Fruit fly (Drosophila melanogaster) whole organism, embryonic: ENCODE measurements around the gene Prx2.

ENCODE experiments used
- Antp ChIP-seq: fragments of 200-800 bp; sonication (Bioruptor generic); optimal IDR thresholded peaks from 3 replicates; lab custom pipeline; 2016; ENCODE audit warnings: missing biosample characterization, missing genetic modification characterization
- Asciz ChIP-seq: fragments of 200-800 bp; sonication (Bioruptor generic); optimal IDR thresholded peaks from 2 replicates; lab custom pipeline; 2017; ENCODE audit warnings: missing biosample characterization, mild to moderate bottlenecking, missing genetic modification characterization, missing genetic modification reagents
- CG10543 ChIP-seq: fragments of 200-800 bp; sonication (Bioruptor generic); optimal IDR thresholded peaks from 3 replicates; lab custom pipeline; 2017; ENCODE audit warnings: missing biosample characterization, mild to moderate bottlenecking, missing genetic modification characterization, moderate library complexity
- CG11398 ChIP-seq: fragments of 200-800 bp; sonication (Bioruptor generic); optimal IDR thresholded peaks from 2 replicates; lab custom pipeline; 2016; ENCODE audit warnings: missing biosample characterization, missing genetic modification characterization
- CG11695 ChIP-seq: fragments of 200-800 bp; sonication (Bioruptor generic); IDR thresholded peaks from 3 replicates; pipeline ENCODE4 v1.3.6; 2022; ENCODE audit warnings: missing biosample characterization, missing genetic modification characterization
- CG14014 ChIP-seq: fragments of 200-800 bp; sonication (Bioruptor generic); IDR thresholded peaks from 2 replicates; pipeline ENCODE4 v1.3.6; 2022; ENCODE audit warnings: missing biosample characterization, missing genetic modification characterization
- CG1647 ChIP-seq: fragments of 200-800 bp; sonication (Bioruptor generic); optimal IDR thresholded peaks from 3 replicates; lab custom pipeline; 2016; ENCODE audit warnings: missing biosample characterization, missing genetic modification characterization
- CG16863 ChIP-seq: fragments of 200-800 bp; sonication (Bioruptor generic); optimal IDR thresholded peaks from 3 replicates; lab custom pipeline; 2016; ENCODE audit warnings: missing biosample characterization, missing genetic modification characterization
- CG17385 ChIP-seq: fragments of 200-800 bp; sonication (Bioruptor generic); optimal IDR thresholded peaks from 3 replicates; lab custom pipeline; 2018; ENCODE audit warnings: missing biosample characterization, mild to moderate bottlenecking, missing genetic modification characterization
- CG17802 ChIP-seq: fragments of 200-800 bp; sonication (Bioruptor generic); optimal IDR thresholded peaks from 2 replicates; lab custom pipeline; 2018; ENCODE audit warnings: missing biosample characterization, mild to moderate bottlenecking, missing genetic modification characterization, moderate library complexity
- CG30431 ChIP-seq: fragments of 200-800 bp; sonication (Bioruptor generic); optimal IDR thresholded peaks from 2 replicates; lab custom pipeline; 2017; ENCODE audit warnings: missing biosample characterization, missing genetic modification characterization
- CG34376 ChIP-seq: fragments of 200-800 bp; sonication (Bioruptor generic); optimal IDR thresholded peaks from 2 replicates; lab custom pipeline; 2018; ENCODE audit warnings: missing biosample characterization, mild to moderate bottlenecking, missing genetic modification characterization
- CG5180 ChIP-seq: fragments of 200-800 bp; sonication (Bioruptor generic); optimal IDR thresholded peaks from 3 replicates; lab custom pipeline; 2017; ENCODE audit warnings: missing biosample characterization, missing genetic modification characterization, mild to moderate bottlenecking, moderate library complexity, missing genetic modification reagents
- CG6689 ChIP-seq: fragments of 200-800 bp; sonication (Bioruptor generic); IDR thresholded peaks from 2 replicates; pipeline ENCODE4 v1.3.6; 2022; ENCODE audit warnings: missing biosample characterization, missing genetic modification characterization
- CG7745 ChIP-seq: fragments of 200-800 bp; sonication (Bioruptor generic); optimal IDR thresholded peaks from 2 replicates; lab custom pipeline; 2018; ENCODE audit warnings: missing biosample characterization, mild to moderate bottlenecking, missing genetic modification characterization, moderate library complexity
- CG8281 ChIP-seq: fragments of 200-800 bp; sonication (Bioruptor generic); optimal IDR thresholded peaks from 2 replicates; lab custom pipeline; 2018; ENCODE audit warnings: missing biosample characterization, mild to moderate bottlenecking, missing genetic modification characterization, moderate library complexity
- CG8765 ChIP-seq: fragments of 200-800 bp; sonication (Bioruptor generic); IDR thresholded peaks from 2 replicates; pipeline ENCODE4 v1.3.6; 2022; ENCODE audit warnings: missing biosample characterization, missing genetic modification characterization
- CG9609 ChIP-seq: fragments of 200-800 bp; sonication (Bioruptor generic); optimal IDR thresholded peaks from 3 replicates; lab custom pipeline; 2016; ENCODE audit warnings: missing biosample characterization, missing genetic modification characterization
- CrebB ChIP-seq: fragments of 200-800 bp; sonication (Bioruptor generic); optimal IDR thresholded peaks from 3 replicates; lab custom pipeline; 2018; ENCODE audit warnings: missing biosample characterization, mild to moderate bottlenecking, missing genetic modification characterization
- Dip3 ChIP-seq: fragments of 200-800 bp; sonication (Bioruptor generic); optimal IDR thresholded peaks from 3 replicates; lab custom pipeline; 2016; ENCODE audit warnings: missing biosample characterization, missing genetic modification characterization
- ERR ChIP-seq: fragments of 200-800 bp; sonication (Bioruptor generic); optimal IDR thresholded peaks from 2 replicates; lab custom pipeline; 2016; ENCODE audit warnings: missing biosample characterization, missing genetic modification characterization
- Eip74EF ChIP-seq, 2 experiments: fragments of 200-800 bp in 1 of 2; fragments of >200 bp in 1 of 2; sonication (Bioruptor generic) in 1 of 2; optimal IDR thresholded peaks; 2 replicates each; lab custom pipeline; 2017 to 2019; ENCODE audit warnings: missing biosample characterization in 2 of 2, missing genetic modification characterization in 2 of 2, mild to moderate bottlenecking in 1 of 2, moderate library complexity in 1 of 2
- Elba2 ChIP-seq: fragments of 200-800 bp; sonication (Bioruptor generic); optimal IDR thresholded peaks from 3 replicates; lab custom pipeline; 2016; ENCODE audit warnings: missing biosample characterization, missing genetic modification characterization
- HHEX ChIP-seq: fragments of 200-800 bp; sonication (Bioruptor generic); optimal IDR thresholded peaks from 3 replicates; lab custom pipeline; 2017; ENCODE audit warnings: missing biosample characterization, mild to moderate bottlenecking, missing genetic modification characterization, missing genetic modification reagents
- HLH3B ChIP-seq: fragments of 200-800 bp; sonication (Bioruptor generic); IDR thresholded peaks from 2 replicates; pipeline ENCODE4 v1.3.6; 2022; ENCODE audit warnings: missing biosample characterization, missing genetic modification characterization
- HLH4C ChIP-seq: fragments of 200-800 bp; sonication (Bioruptor generic); IDR thresholded peaks from 3 replicates; pipeline ENCODE4 v1.3.6; 2022; ENCODE audit warnings: missing biosample characterization, missing genetic modification characterization; ENCODE audit not compliant: partially characterized antibody
- Hr3 ChIP-seq: fragments of 200-800 bp; sonication (Bioruptor generic); optimal IDR thresholded peaks from 3 replicates; lab custom pipeline; 2016; ENCODE audit warnings: missing biosample characterization, missing genetic modification characterization
- MTF-1 ChIP-seq: fragments of 200-800 bp; sonication (Bioruptor generic); optimal IDR thresholded peaks from 2 replicates; lab custom pipeline; 2018; ENCODE audit warnings: missing biosample characterization, mild to moderate bottlenecking, missing genetic modification characterization, borderline replicate concordance
- Mes4 ChIP-seq: fragments of 200-800 bp; sonication (Bioruptor generic); optimal IDR thresholded peaks from 2 replicates; lab custom pipeline; 2016; ENCODE audit warnings: missing biosample characterization, missing genetic modification characterization
- Nf-YB ChIP-seq: fragments of 200-800 bp; sonication (Bioruptor generic); optimal IDR thresholded peaks from 3 replicates; lab custom pipeline; 2019; ENCODE audit warnings: missing biosample characterization, mild to moderate bottlenecking, missing genetic modification characterization, moderate library complexity
- Scr ChIP-seq: fragments of 200-800 bp; sonication (Bioruptor generic); IDR thresholded peaks from 2 replicates; pipeline ENCODE4 v1.3.6; 2022; ENCODE audit warnings: missing biosample characterization, missing genetic modification characterization; ENCODE audit not compliant: partially characterized antibody
- Sox102F ChIP-seq: fragments of 200-800 bp; sonication (Bioruptor generic); optimal IDR thresholded peaks from 2 replicates; lab custom pipeline; 2018; ENCODE audit warnings: missing biosample characterization, mild to moderate bottlenecking, missing genetic modification characterization, moderate library complexity
- Sry-β ChIP-seq: fragments of 200-800 bp; sonication (Bioruptor generic); optimal IDR thresholded peaks from 2 replicates; lab custom pipeline; 2018; ENCODE audit warnings: missing biosample characterization, mild to moderate bottlenecking, missing genetic modification characterization, moderate library complexity
- Sry-δ ChIP-seq: fragments of 200-800 bp; sonication (Bioruptor generic); optimal IDR thresholded peaks from 2 replicates; lab custom pipeline; 2016; ENCODE audit warnings: missing biosample characterization, missing genetic modification characterization
- Trl ChIP-seq, 3 experiments: fragments of >200 bp in 2 of 3; fragments of 200-800 bp in 1 of 3; sonication (Bioruptor generic) in 1 of 3; optimal IDR thresholded peaks; 2 replicates in 1 of 3; 3 replicates in 2 of 3; lab custom pipeline; 2016 to 2017; ENCODE audit warnings: missing biosample characterization in 1 of 3, missing genetic modification characterization in 1 of 3
- Usf ChIP-seq: fragments of 200-800 bp; sonication (Bioruptor generic); optimal IDR thresholded peaks from 2 replicates; lab custom pipeline; 2017; ENCODE audit warnings: missing genotype, missing biosample characterization, missing genetic modification characterization
- Xbp1 ChIP-seq: fragments of 200-800 bp; sonication (Bioruptor generic); optimal IDR thresholded peaks from 3 replicates; lab custom pipeline; 2016; ENCODE audit warnings: missing biosample characterization, mild to moderate bottlenecking, missing genetic modification characterization
- Xrp1 ChIP-seq: fragments of 200-800 bp; sonication (Bioruptor generic); IDR thresholded peaks from 2 replicates; pipeline ENCODE4 v1.3.6; 2022; ENCODE audit warnings: missing biosample characterization, missing genetic modification characterization
- ap ChIP-seq: fragments of 200-800 bp; sonication (Bioruptor generic); IDR thresholded peaks from 2 replicates; pipeline ENCODE4 v1.3.6; 2022; ENCODE audit warnings: missing biosample characterization, missing genetic modification characterization
- cg ChIP-seq: fragments of 200-800 bp; sonication (Bioruptor generic); optimal IDR thresholded peaks from 3 replicates; lab custom pipeline; 2019; ENCODE audit warnings: missing biosample characterization, mild to moderate bottlenecking, missing genetic modification characterization, moderate library complexity
- dpn ChIP-seq, 2 experiments: fragments of 200-800 bp; sonication (Bioruptor generic); optimal IDR thresholded peaks; 3 replicates each; lab custom pipeline; 2016; ENCODE audit warnings: missing biosample characterization in 2 of 2, missing genetic modification characterization in 2 of 2
- hb ChIP-seq: fragments of 200-800 bp; sonication (Bioruptor generic); IDR thresholded peaks from 3 replicates; pipeline ENCODE4 v1.3.6; 2022; ENCODE audit warnings: missing biosample characterization, missing genetic modification characterization; ENCODE audit not compliant: partially characterized antibody
- hth ChIP-seq: fragments of >200 bp; optimal IDR thresholded peaks from 2 replicates; lab custom pipeline; 2017; ENCODE audit warnings: inconsistent platforms
- kah ChIP-seq: fragments of 200-800 bp; sonication (Bioruptor generic); optimal IDR thresholded peaks from 2 replicates; lab custom pipeline; 2018; ENCODE audit warnings: missing biosample characterization, mild to moderate bottlenecking, missing genetic modification characterization
- maf-S ChIP-seq: fragments of 200-800 bp; sonication (Bioruptor generic); optimal IDR thresholded peaks from 2 replicates; lab custom pipeline; 2016; ENCODE audit warnings: missing biosample characterization, missing genetic modification characterization
- nmo ChIP-seq: fragments of 200-800 bp; sonication (Bioruptor generic); optimal IDR thresholded peaks from 2 replicates; lab custom pipeline; 2018; ENCODE audit warnings: missing biosample characterization, mild to moderate bottlenecking, missing genetic modification characterization, moderate library complexity
- rib ChIP-seq: fragments of 200-800 bp; sonication (Bioruptor generic); IDR thresholded peaks from 2 replicates; pipeline ENCODE4 v1.3.6; 2022; ENCODE audit warnings: missing biosample characterization, missing genetic modification characterization
- stwl ChIP-seq: fragments of 200-800 bp; sonication (Bioruptor generic); optimal IDR thresholded peaks from 3 replicates; lab custom pipeline; 2018; ENCODE audit warnings: missing biosample characterization, mild to moderate bottlenecking, missing genetic modification characterization, moderate library complexity
- trh ChIP-seq: fragments of 200-800 bp; sonication (Bioruptor generic); optimal IDR thresholded peaks from 2 replicates; lab custom pipeline; 2016; ENCODE audit warnings: missing biosample characterization, missing genetic modification characterization
- tx ChIP-seq: fragments of 200-800 bp; sonication (Bioruptor generic); optimal IDR thresholded peaks from 2 replicates; lab custom pipeline; 2016; ENCODE audit warnings: missing biosample characterization, missing genetic modification characterization

Prx2 gene

DNA sequence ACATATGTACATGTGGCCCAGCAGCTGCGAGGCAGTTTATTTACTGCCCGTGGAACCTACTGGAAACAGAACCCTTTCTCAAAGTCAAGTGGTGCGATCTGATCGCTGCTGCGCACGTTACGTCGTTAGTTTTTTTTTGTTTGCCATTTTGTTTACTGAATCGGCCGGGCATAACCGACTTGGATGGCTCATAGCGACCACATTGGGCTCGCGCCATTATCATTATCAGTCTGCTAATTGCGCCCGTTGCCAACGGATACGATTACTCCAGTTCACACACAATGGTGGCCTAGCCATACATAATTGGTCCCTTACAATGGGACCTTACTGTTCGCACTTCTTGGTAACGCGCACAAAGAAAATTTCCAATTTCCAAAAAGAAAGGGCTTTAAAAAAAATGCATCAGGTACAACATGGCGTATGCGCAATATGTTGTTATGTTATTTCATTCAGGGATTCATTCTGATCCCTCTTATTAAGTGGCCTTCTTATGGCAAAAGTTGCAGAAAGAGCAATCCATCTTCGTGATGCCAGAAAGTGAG, 3.1 kb downstream of the Prx2 start:
- TF ChIP-seq nmo (GFP tag; lab: Kevin White, UChicago) (peak; percentile 24), ERR (peak; percentile 46), Trl (optimal IDR thresholded peaks at IDR 0.05; lab: Kevin White, UChicago) (no peak), Trl (GFP tag; optimal IDR thresholded peaks at IDR 0.05; lab: Kevin White, UChicago) (peak; percentile 5), hb (GFP tag; lab: Robert Waterston, UW) (no peak), Dip3 (GFP tag; lab: Kevin White, UChicago) (peak; percentile 40), CG6689 (no peak), Sry-δ (GFP tag; lab: Kevin White, UChicago) (peak; percentile 4), CG1647 (GFP tag; lab: Kevin White, UChicago) (peak; percentile 17), CG11695 (GFP tag; lab: Robert Waterston, UW) (no peak), dpn (GFP tag; optimal IDR thresholded peaks at IDR 0.05; lab: Kevin White, UChicago) (peak; percentile 17 to 22), Hr3 (GFP tag; lab: Kevin White, UChicago) (peak; percentile 3), stwl (tag; lab: Kevin White, UChicago) (no peak), Elba2 (GFP tag; lab: Kevin White, UChicago) (no peak), HLH4C (no peak), Scr (GFP tag; lab: Robert Waterston, UW) (no peak), Usf (GFP tag; lab: Kevin White, UChicago) (peak; percentile 5), CG5180 (GFP tag; lab: Kevin White, UChicago) (no peak), CG34376 (GFP tag; lab: Kevin White, UChicago) (peak; percentile 12), Mes4 (no peak), CG30431 (no peak), Eip74EF (GFP tag; optimal IDR thresholded peaks at IDR 0.05; lab: Kevin White, UChicago) (no peak), ap (GFP tag; lab: Robert Waterston, UW) (no peak), HLH3B (GFP tag; lab: Robert Waterston, UW) (no peak), rib (GFP tag; lab: Robert Waterston, UW) (no peak), kah (no peak), CG16863 (GFP tag; lab: Kevin White, UChicago) (no peak), cg (GFP tag; lab: Kevin White, UChicago) (no peak), tx (GFP tag; lab: Kevin White, UChicago) (peak; percentile 27), hth (lab: Kevin White, UChicago) (no peak), CG14014 (GFP tag; lab: Robert Waterston, UW) (no peak), CG11398 (no peak), Antp (GFP tag; lab: Kevin White, UChicago) (peak; percentile 11), Xrp1 (GFP tag; lab: Robert Waterston, UW) (no peak), trh (GFP tag; lab: Kevin White, UChicago) (no peak), MTF-1 (GFP tag; lab: Kevin White, UChicago) (peak; percentile 76), Sry-β (GFP tag; lab: Kevin White, UChicago) (no peak), Sox102F (GFP tag; lab: Kevin White, UChicago) (no peak), CrebB (tag; lab: Kevin White, UChicago) (no peak), CG17385 (GFP tag; lab: Kevin White, UChicago) (peak; percentile 2), CG10543 (peak; percentile 70), CG17802 (tag; lab: Kevin White, UChicago) (no peak), Asciz (GFP tag; lab: Kevin White, UChicago) (no peak), CG8765 (GFP tag; lab: Robert Waterston, UW) (no peak), CG8281 (tag; lab: Kevin White, UChicago) (no peak), Nf-YB (no peak), HHEX (no peak), Xbp1 (GFP tag; lab: Kevin White, UChicago) (no peak), maf-S (GFP tag; lab: Kevin White, UChicago) (peak; percentile 42), CG9609 (GFP tag; lab: Kevin White, UChicago) (peak; percentile 28), CG7745 (tag; lab: Kevin White, UChicago) (no peak)
